Fruit fly (Drosophila melanogaster) whole organism, adult: Measurements from ENCODE around the gene Atxn7.

Experiments
- CG11617 ChIP-seq: fragments of 200-800 bp; sonication (Bioruptor generic); optimal IDR thresholded peaks from 2 replicates; lab custom pipeline; 2017; ENCODE audit warnings: mild to moderate bottlenecking, missing biosample characterization, missing genetic modification reagents, missing genetic modification characterization
- CG12768 ChIP-seq: fragments of 200-800 bp; sonication (Bioruptor generic); optimal IDR thresholded peaks from 2 replicates; lab custom pipeline; 2017; ENCODE audit warnings: missing biosample characterization, missing genetic modification characterization, mild to moderate bottlenecking, moderate library complexity, missing genetic modification reagents
- CG14711 ChIP-seq: fragments of 200-800 bp; sonication (Bioruptor generic); optimal IDR thresholded peaks from 2 replicates; lab custom pipeline; 2018; ENCODE audit warnings: missing biosample characterization, mild to moderate bottlenecking, missing genetic modification characterization, moderate library complexity
- CG1620 ChIP-seq: fragments of 200-800 bp; sonication (Bioruptor generic); optimal IDR thresholded peaks from 2 replicates; lab custom pipeline; 2016; ENCODE audit warnings: missing biosample characterization, missing genetic modification characterization
- CG33017 ChIP-seq: fragments of 200-800 bp; sonication (Bioruptor generic); optimal IDR thresholded peaks from 2 replicates; lab custom pipeline; 2018; ENCODE audit warnings: missing biosample characterization, mild to moderate bottlenecking, missing genetic modification characterization, moderate library complexity
- CG5204 ChIP-seq: fragments of 200-800 bp; sonication (Bioruptor generic); optimal IDR thresholded peaks from 2 replicates; lab custom pipeline; 2016; ENCODE audit warnings: missing biosample characterization, missing genetic modification characterization
- CG7045 ChIP-seq: fragments of 200-800 bp; sonication (Bioruptor generic); optimal IDR thresholded peaks from 2 replicates; lab custom pipeline; 2017; ENCODE audit warnings: missing biosample characterization, mild to moderate bottlenecking, missing genetic modification characterization
- CG7101 ChIP-seq: fragments of 200-800 bp; sonication (Bioruptor generic); optimal IDR thresholded peaks from 2 replicates; lab custom pipeline; 2018; ENCODE audit warnings: missing biosample characterization, mild to moderate bottlenecking, missing genetic modification characterization, moderate library complexity
- Clk ChIP-seq: fragments of 200-800 bp; sonication (Bioruptor generic); optimal IDR thresholded peaks from 2 replicates; lab custom pipeline; 2017; ENCODE audit warnings: missing biosample characterization, missing genetic modification characterization
- Crg-1 ChIP-seq: fragments of 200-800 bp; sonication (Bioruptor generic); optimal IDR thresholded peaks from 2 replicates; lab custom pipeline; 2016; ENCODE audit warnings: missing biosample characterization, missing genetic modification characterization
- Hr96 ChIP-seq: fragments of 200-800 bp; sonication (Bioruptor generic); optimal IDR thresholded peaks from 2 replicates; lab custom pipeline; 2016; ENCODE audit warnings: missing biosample characterization, missing genetic modification characterization
- Mnt ChIP-seq: fragments of 200-800 bp; sonication (Bioruptor generic); optimal IDR thresholded peaks from 2 replicates; lab custom pipeline; 2016; ENCODE audit warnings: missing biosample characterization, mild to moderate bottlenecking, missing genetic modification characterization
- bab1 ChIP-seq: fragments of 200-800 bp; sonication (Bioruptor generic); optimal IDR thresholded peaks from 3 replicates; lab custom pipeline; 2019; ENCODE audit warnings: missing biosample characterization, mild to moderate bottlenecking, missing genetic modification characterization, moderate library complexity
- cic ChIP-seq: fragments of 200-800 bp; sonication (Bioruptor generic); optimal IDR thresholded peaks from 2 replicates; lab custom pipeline; 2017; ENCODE audit warnings: missing biosample characterization, mild to moderate bottlenecking, missing genetic modification characterization, moderate library complexity
- cnc ChIP-seq, 2 experiments: fragments of >200 bp; optimal IDR thresholded peaks; 2 replicates each; lab custom pipeline; 2017
- kay ChIP-seq: fragments of 200-800 bp; sonication (Bioruptor generic); peaks from one replicate; lab custom pipeline; 2016; ENCODE audit warnings: missing biosample characterization, missing genetic modification characterization, borderline replicate concordance
- ovo ChIP-seq: fragments of 200-800 bp; sonication (Bioruptor generic); optimal IDR thresholded peaks from 2 replicates; lab custom pipeline; 2016; ENCODE audit warnings: missing biosample characterization, missing genetic modification characterization
- pad ChIP-seq: fragments of 200-800 bp; sonication (Bioruptor generic); optimal IDR thresholded peaks from 3 replicates; lab custom pipeline; 2017; ENCODE audit warnings: missing biosample characterization, missing genetic modification characterization, mild to moderate bottlenecking, moderate library complexity, missing genetic modification reagents
- tj ChIP-seq: fragments of 200-800 bp; sonication (Bioruptor generic); optimal IDR thresholded peaks from 3 replicates; lab custom pipeline; 2017; ENCODE audit warnings: missing biosample characterization, mild to moderate bottlenecking, missing genetic modification characterization, moderate library complexity
- toe ChIP-seq: fragments of 200-800 bp; sonication (Bioruptor generic); optimal IDR thresholded peaks from 2 replicates; lab custom pipeline; 2016; ENCODE audit warnings: missing biosample characterization, missing genetic modification characterization

Atxn7 gene

dm6 chr2L:2420490-2420889, 44.8 kb downstream of the Atxn7 start, which contains the start of gene CG9886:
Gene CG9886, plus strand, starts transcription at chr2L:2420830.
- no peak for TF ChIP-seq CG1620 (GFP tag; lab: Kevin White, UChicago)
- no peak for TF ChIP-seq Clk (GFP tag; lab: Kevin White, UChicago)
- TF ChIP-seq CG7045 (GFP tag; lab: Kevin White, UChicago): peak; percentile 54
- TF ChIP-seq cnc (optimal IDR thresholded peaks at IDR 0.05; lab: Kevin White, UChicago): no peak
- TF ChIP-seq cic: no peak
- TF ChIP-seq toe (GFP tag; lab: Kevin White, UChicago): no peak
- peak; percentile 13 for TF ChIP-seq tj (GFP tag; lab: Kevin White, UChicago)
- no peak for TF ChIP-seq Crg-1 (GFP tag; lab: Kevin White, UChicago)
- TF ChIP-seq kay (GFP tag; lab: Kevin White, UChicago): peak; percentile 46
- TF ChIP-seq ovo: no peak
- peak; percentile 45 for TF ChIP-seq CG5204 (GFP tag; lab: Kevin White, UChicago)
- no peak for TF ChIP-seq Hr96 (GFP tag; lab: Kevin White, UChicago)
- TF ChIP-seq pad (GFP tag; lab: Kevin White, UChicago): no peak
- no peak for TF ChIP-seq CG12768 (GFP tag; lab: Kevin White, UChicago)
- no peak for TF ChIP-seq Mnt
- peak; percentile 61 for TF ChIP-seq CG14711
- peak; percentile 68 for TF ChIP-seq bab1 (GFP tag; lab: Kevin White, UChicago)
- TF ChIP-seq CG33017 (tag; lab: Kevin White, UChicago): peak; percentile 58
- TF ChIP-seq CG11617: peak; percentile 18
- peak; percentile 40 for TF ChIP-seq CG7101 (tag; lab: Kevin White, UChicago)

DNA sequence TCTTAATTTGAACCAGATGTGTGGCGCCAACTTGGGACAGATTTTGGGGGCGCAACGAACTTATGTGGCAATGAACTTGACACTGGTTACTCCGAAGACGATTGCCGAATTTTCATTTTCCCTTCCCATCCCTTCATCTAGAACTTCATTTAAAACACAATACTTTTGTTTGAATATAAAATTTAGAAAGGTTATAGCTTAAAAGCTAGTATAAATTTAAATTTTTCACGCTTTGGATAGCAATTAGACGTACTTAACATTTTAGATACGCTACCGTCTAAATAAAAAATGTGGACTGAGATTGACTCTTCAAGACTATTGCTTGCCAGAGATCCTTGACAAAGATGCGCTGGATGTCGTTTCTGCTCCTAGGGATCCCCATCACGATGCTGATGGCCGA, 48.9 kb downstream of the Atxn7 start, which contains the start of gene CG44139:
TSS of gene CG44139 (plus strand) at position 301 of the 400 bp plus-strand sequence.
- no peak for TF ChIP-seq CG5204 (GFP tag; lab: Kevin White, UChicago)

dm6 chr2L:2425652-2426192, 50.1 kb downstream of the Atxn7 start:
- TF ChIP-seq CG7045 (GFP tag; lab: Kevin White, UChicago): no peak
- no peak for TF ChIP-seq cnc (optimal IDR thresholded peaks at IDR 0.05; lab: Kevin White, UChicago)
- no peak for TF ChIP-seq CG33017 (tag; lab: Kevin White, UChicago)
- no peak for TF ChIP-seq CG11617
- TF ChIP-seq kay (GFP tag; lab: Kevin White, UChicago): no peak
- TF ChIP-seq ovo: no peak
- TF ChIP-seq CG14711: no peak
- TF ChIP-seq Mnt: no peak
- no peak for TF ChIP-seq bab1 (GFP tag; lab: Kevin White, UChicago)
- no peak for TF ChIP-seq Crg-1 (GFP tag; lab: Kevin White, UChicago)
- TF ChIP-seq tj (GFP tag; lab: Kevin White, UChicago): no peak
- TF ChIP-seq CG1620 (GFP tag; lab: Kevin White, UChicago): no peak
- no peak for TF ChIP-seq cic

dm6 chr2L:2426444-2427188, 51.0 kb downstream of the Atxn7 start:
- no peak for TF ChIP-seq kay (GFP tag; lab: Kevin White, UChicago)
- TF ChIP-seq CG33017 (tag; lab: Kevin White, UChicago): peak; percentile 41
- TF ChIP-seq pad (GFP tag; lab: Kevin White, UChicago): no peak
- TF ChIP-seq ovo: no peak
- TF ChIP-seq toe (GFP tag; lab: Kevin White, UChicago): no peak
- no peak for TF ChIP-seq Clk (GFP tag; lab: Kevin White, UChicago)
- TF ChIP-seq Mnt: no peak
- TF ChIP-seq CG7101 (tag; lab: Kevin White, UChicago): no peak
- no peak for TF ChIP-seq bab1 (GFP tag; lab: Kevin White, UChicago)
- TF ChIP-seq tj (GFP tag; lab: Kevin White, UChicago): no peak
- peak; percentile 72 for TF ChIP-seq CG7045 (GFP tag; lab: Kevin White, UChicago)
- TF ChIP-seq Crg-1 (GFP tag; lab: Kevin White, UChicago): no peak
- no peak for TF ChIP-seq cnc (optimal IDR thresholded peaks at IDR 0.05; lab: Kevin White, UChicago)
- no peak for TF ChIP-seq CG1620 (GFP tag; lab: Kevin White, UChicago)
- TF ChIP-seq Hr96 (GFP tag; lab: Kevin White, UChicago): peak; percentile 8
- peak; percentile 62 for TF ChIP-seq CG5204 (GFP tag; lab: Kevin White, UChicago)
- TF ChIP-seq CG14711: no peak
- no peak for TF ChIP-seq cic
- TF ChIP-seq CG11617: no peak
- TF ChIP-seq CG12768 (GFP tag; lab: Kevin White, UChicago): no peak

dm6 chr2L:2427384-2428208, 52.0 kb downstream of the Atxn7 start:
- TF ChIP-seq CG12768 (GFP tag; lab: Kevin White, UChicago): peak; percentile 43
- TF ChIP-seq CG14711: no peak
- peak; percentile 7 for TF ChIP-seq cic

DNA sequence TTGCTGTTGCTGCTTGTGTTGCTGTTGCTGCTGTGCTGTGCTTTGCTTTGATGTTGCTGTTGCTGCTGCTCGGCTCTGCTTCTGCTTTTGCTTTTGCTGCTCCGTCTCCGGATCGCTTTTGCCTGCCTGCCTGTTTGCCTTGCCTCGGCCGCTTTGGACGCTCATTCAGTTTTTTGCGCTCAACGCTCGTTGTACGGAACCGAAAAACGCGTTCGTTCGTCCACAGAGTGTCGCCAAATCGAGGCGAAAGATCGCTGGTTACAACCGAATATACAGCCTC, 52.5 kb downstream of the Atxn7 start, which contains the start of gene dpp:
TSS of gene dpp (plus strand) at position 164 of the 280 bp plus-strand sequence.
- no peak for TF ChIP-seq Crg-1 (GFP tag; lab: Kevin White, UChicago)
- TF ChIP-seq Hr96 (GFP tag; lab: Kevin White, UChicago): no peak
